Fruit fly (Drosophila melanogaster): ENCODE measurements around the gene U4-U6-60K.

Gene U4-U6-60K

dm6 chr3L:17495266-17495961 is 18.3 kb downstream of the U4-U6-60K start (continued):
- TF ChIP-seq cg (GFP tag; optimal IDR thresholded peaks at IDR 0.05) (peak; percentile 71), CG12391 (tag; optimal IDR thresholded peaks at IDR 0.05) (peak; percentile 52), CG17829 (tag; optimal IDR thresholded peaks at IDR 0.05) (peak; percentile 52), Blimp-1 (GFP tag; optimal IDR thresholded peaks at IDR 0.05) (peak; percentile 24), gem (tag; optimal IDR thresholded peaks at IDR 0.05) (peak; percentile 47), HLHmδ (GFP tag; optimal IDR thresholded peaks at IDR 0.05) (peak; percentile 2), Nf-YC (tag; optimal IDR thresholded peaks at IDR 0.05) (no peak), da (GFP tag; optimal IDR thresholded peaks at IDR 0.05) (no peak), Opbp (GFP tag; IDR thresholded peaks at IDR 0.05; ENCODE audit: partially characterized antibody) (0 out of 3 replicates have a peak, but pooled peaks have one; percentile 15), Meics (GFP tag; optimal IDR thresholded peaks at IDR 0.05) (no peak), Myb (GFP tag; optimal IDR thresholded peaks at IDR 0.05) (no peak), bsh (GFP tag; optimal IDR thresholded peaks at IDR 0.05) (peak in 1 of 2 experiments; percentile 75), CG11723 (GFP tag; optimal IDR thresholded peaks at IDR 0.05) (no peak), CG11560 (tag; IDR thresholded peaks at IDR 0.05) (no peak), nom (GFP tag; optimal IDR thresholded peaks at IDR 0.05) (peak; percentile 28), CG5180 (GFP tag; optimal IDR thresholded peaks at IDR 0.05) (peak; percentile 0), Sox100B (GFP tag; optimal IDR thresholded peaks at IDR 0.05) (peak; percentile 37), Rx (GFP tag; IDR thresholded peaks at IDR 0.05) (no peak), Side (GFP tag; optimal IDR thresholded peaks at IDR 0.05) (peak; percentile 13), CG3407 (GFP tag; optimal IDR thresholded peaks at IDR 0.05) (peak; percentile 26), hth (optimal IDR thresholded peaks at IDR 0.05) (no peak), eve (GFP tag; optimal IDR thresholded peaks at IDR 0.05) (peak in 1 of 2 experiments; percentile 54), Trl (optimal IDR thresholded peaks at IDR 0.05) (no peak), Trl (GFP tag; optimal IDR thresholded peaks at IDR 0.05) (no peak), CG10209 (GFP tag; optimal IDR thresholded peaks at IDR 0.05) (peak; percentile 9), danr (GFP tag; IDR thresholded peaks at IDR 0.05) (0 out of 2 replicates have a peak, but pooled peaks have one; percentile 15), dm (GFP tag; optimal IDR thresholded peaks at IDR 0.05) (peak; percentile 9), phol (tag; optimal IDR thresholded peaks at IDR 0.05) (peak; percentile 61), Xrp1 (GFP tag; IDR thresholded peaks at IDR 0.05) (peak; percentile 59; the same call in 1 of the 2 replicates), fd64A (GFP tag; optimal IDR thresholded peaks at IDR 0.05) (no peak), CG31441 (GFP tag; IDR thresholded peaks at IDR 0.05) (peak; percentile 46; the same call in 1 of the 2 replicates), CG15479 (GFP tag; optimal IDR thresholded peaks at IDR 0.05) (no peak), H2.0 (GFP tag; IDR thresholded peaks at IDR 0.05) (no peak), zen2 (GFP tag; IDR thresholded peaks at IDR 0.05; ENCODE audit: partially characterized antibody) (no peak), Hsf (GFP tag; optimal IDR thresholded peaks at IDR 0.05) (peak; percentile 28), Aef1 (GFP tag; IDR thresholded peaks at IDR 0.05) (no peak; the same call in 2 of the 3 replicates), ttk (GFP tag; IDR thresholded peaks at IDR 0.05) (0 out of 2 replicates have a peak, but pooled peaks have one; percentile 24), ewg (GFP tag; optimal IDR thresholded peaks at IDR 0.05) (peak; percentile 17), CG43689 (GFP tag; IDR thresholded peaks at IDR 0.05) (no peak), CG15696 (tag; optimal IDR thresholded peaks at IDR 0.05) (peak; percentile 24), gcm (GFP tag; optimal IDR thresholded peaks at IDR 0.05) (peak; percentile 57), dmrt99B (tag; optimal IDR thresholded peaks at IDR 0.05) (peak; percentile 50), lola (GFP tag; optimal IDR thresholded peaks at IDR 0.05) (peak in 1 of 3 experiments; percentile 58), CG17385 (GFP tag; optimal IDR thresholded peaks at IDR 0.05) (peak; percentile 17), zfh1 (GFP tag; IDR thresholded peaks at IDR 0.05) (peak; percentile 54; the same call in 2 of the 3 replicates), peb (GFP tag; IDR thresholded peaks at IDR 0.05) (0 out of 2 replicates have a peak, but pooled peaks have one; percentile 20), CG1647 (GFP tag; optimal IDR thresholded peaks at IDR 0.05) (no peak), Pdp1 (GFP tag; optimal IDR thresholded peaks at IDR 0.05) (peak; percentile 7 to 95)
